Worm (Caenorhabditis elegans) whole organism, L4 larva: ENCODE measurements around the gene his-71.

Source experiments
- F10B5.3 ChIP-seq: sonication (generic microtip); optimal IDR thresholded peaks from 2 replicates; lab custom pipeline; 2016; ENCODE audit warnings: mild to moderate bottlenecking, missing genetic modification characterization, missing compliant biosample characterization
- F44E2.7 ChIP-seq: fragments of 200-800 bp; sonication (Bioruptor generic); IDR thresholded peaks from 2 replicates; pipeline ENCODE4 v2.1.2; 2022; ENCODE audit warnings: missing genetic modification characterization, missing compliant biosample characterization
- T20F7.1 ChIP-seq: fragments of 200-800 bp; sonication (Bioruptor generic); optimal IDR thresholded peaks from 2 replicates; lab custom pipeline; 2018; ENCODE audit warnings: mild to moderate bottlenecking, missing genetic modification characterization, missing compliant biosample characterization
- Y105C5A.15 ChIP-seq: fragments of 200-800 bp; sonication (Bioruptor generic); IDR thresholded peaks from 2 replicates; pipeline ENCODE4 v1.3.6; 2022; ENCODE audit warnings: missing genetic modification characterization, missing compliant biosample characterization
- Y48G9A.11 ChIP-seq: fragments of 200-800 bp; sonication (Bioruptor generic); IDR thresholded peaks from 2 replicates; pipeline ENCODE4 v1.3.6; 2022; ENCODE audit warnings: missing genetic modification reagents, missing genetic modification characterization, missing compliant biosample characterization
- Y75B8A.6 ChIP-seq: fragments of 200-800 bp; sonication (Bioruptor generic); IDR thresholded peaks from 2 replicates; pipeline ENCODE4 v1.3.6; 2022; ENCODE audit warnings: missing genetic modification reagents, missing genetic modification characterization, missing compliant biosample characterization
- ZK337.2 ChIP-seq: fragments of 200-800 bp; sonication (Bioruptor generic); IDR thresholded peaks from 2 replicates; pipeline ENCODE4 v1.3.6; 2022; ENCODE audit warnings: missing genetic modification reagents, missing genetic modification characterization, missing compliant biosample characterization
- aha-1 ChIP-seq: fragments of 150-350 bp; peaks from one replicate; lab custom pipeline; 2014; ENCODE audit warnings: missing biosample characterization, missing genetic modification characterization
- ama-1 ChIP-seq: fragments of 150-350 bp; optimal IDR thresholded peaks from 2 replicates; lab custom pipeline; 2014; ENCODE audit warnings: inconsistent platforms, mixed read lengths
- attf-4 ChIP-seq: sonication (generic microtip); optimal IDR thresholded peaks from 3 replicates; lab custom pipeline; 2017; ENCODE audit warnings: missing biosample characterization, missing genetic modification characterization
- ceh-28 ChIP-seq: fragments of 150-350 bp; optimal IDR thresholded peaks from 2 replicates; lab custom pipeline; 2014; ENCODE audit warnings: missing biosample characterization, missing genetic modification reagents, missing genetic modification characterization
- ceh-62 ChIP-seq: sonication (generic microtip); optimal IDR thresholded peaks from 2 replicates; lab custom pipeline; 2017; ENCODE audit warnings: missing biosample characterization, missing genetic modification characterization
- cey-2 ChIP-seq: sonication (generic microtip); optimal IDR thresholded peaks from 3 replicates; lab custom pipeline; 2017; ENCODE audit warnings: missing genetic modification characterization, mild to moderate bottlenecking, missing compliant biosample characterization, antibody characterized with exemption, borderline replicate concordance; ENCODE audit not compliant: insufficient read depth
- daf-16 ChIP-seq, 3 experiments: sonication (generic microtip); optimal IDR thresholded peaks; 2 replicates each; lab custom pipeline; 2016 to 2017; ENCODE audit warnings: missing genetic modification characterization in 3 of 3, missing genetic modification reagents in 3 of 3, mild to moderate bottlenecking in 2 of 3, missing compliant biosample characterization in 2 of 3, missing biosample characterization in 1 of 3, moderate library complexity in 1 of 3
- dmd-8 ChIP-seq: fragments of 200-800 bp; sonication (Bioruptor generic); IDR thresholded peaks from 2 replicates; pipeline ENCODE4 v1.3.6; 2022; ENCODE audit warnings: missing genetic modification characterization, missing compliant biosample characterization
- dmd-9 ChIP-seq: fragments of 200-800 bp; sonication (Bioruptor generic); IDR thresholded peaks from 2 replicates; pipeline ENCODE4 v1.3.6; 2022; ENCODE audit warnings: missing genetic modification reagents, missing genetic modification characterization, missing compliant biosample characterization
- dpl-1 ChIP-seq: fragments of 150-350 bp; optimal IDR thresholded peaks from 2 replicates; lab custom pipeline; 2014; ENCODE audit warnings: missing biosample characterization, missing genetic modification reagents, missing genetic modification characterization
- egl-27 ChIP-seq: sonication (generic microtip); optimal IDR thresholded peaks from 3 replicates; lab custom pipeline; 2017; ENCODE audit warnings: missing biosample characterization, missing genetic modification reagents, missing genetic modification characterization
- fkh-10 ChIP-seq: fragments of 150-350 bp; optimal IDR thresholded peaks from 2 replicates; lab custom pipeline; 2014; ENCODE audit warnings: missing biosample characterization, missing genetic modification reagents, missing genetic modification characterization
- hif-1 ChIP-seq, 2 experiments: sonication (generic microtip); optimal IDR thresholded peaks; 2 replicates each; lab custom pipeline; 2016 to 2017; ENCODE audit warnings: missing compliant biosample characterization in 2 of 2, missing genetic modification characterization in 2 of 2, missing genetic modification reagents in 2 of 2, missing genotype in 2 of 2, mild to moderate bottlenecking in 1 of 2
- hlh-11 ChIP-seq: fragments of 200-800 bp; sonication (Bioruptor generic); optimal IDR thresholded peaks from 2 replicates; lab custom pipeline; 2018; ENCODE audit warnings: mild to moderate bottlenecking, missing genetic modification characterization, missing compliant biosample characterization
- hmg-1.1 ChIP-seq: fragments of 200-800 bp; sonication (Bioruptor generic); IDR thresholded peaks from 2 replicates; pipeline ENCODE4 v1.3.6; 2022; ENCODE audit warnings: missing genetic modification reagents, missing genetic modification characterization, missing compliant biosample characterization
- lim-7 ChIP-seq: fragments of 200-800 bp; sonication (Bioruptor generic); IDR thresholded peaks from 2 replicates; pipeline ENCODE4 v1.3.6; 2022; ENCODE audit warnings: missing genetic modification characterization, missing compliant biosample characterization
- lsy-2 ChIP-seq, 2 experiments: fragments of 150-350 bp in 1 of 2; sonication (generic microtip) in 1 of 2; optimal IDR thresholded peaks; 2 replicates each; lab custom pipeline; 2014 to 2017; ENCODE audit warnings: missing biosample characterization in 2 of 2, missing genetic modification characterization in 2 of 2
- madf-5 ChIP-seq, 2 experiments: fragments of 200-800 bp; sonication (Bioruptor generic); IDR thresholded peaks; 2 replicates each; pipeline ENCODE4 v1.3.6; 2022; ENCODE audit warnings: missing compliant biosample characterization in 2 of 2, missing genetic modification characterization in 2 of 2
- mxl-2 ChIP-seq: fragments of 200-800 bp; sonication (Bioruptor generic); conservative IDR thresholded peaks from 2 replicates; pipeline ENCODE4 v1.3.6; 2022; ENCODE audit warnings: missing genetic modification reagents, missing genetic modification characterization, missing compliant biosample characterization
- mxl-3 ChIP-seq: fragments of 200-800 bp; sonication (Bioruptor generic); optimal IDR thresholded peaks from 2 replicates; lab custom pipeline; 2018; ENCODE audit warnings: mild to moderate bottlenecking, missing genetic modification characterization, missing compliant biosample characterization
- nhr-102 ChIP-seq: sonication (generic microtip); optimal IDR thresholded peaks from 2 replicates; lab custom pipeline; 2016; ENCODE audit warnings: mild to moderate bottlenecking, missing genetic modification characterization, moderate library complexity, missing compliant biosample characterization
- nhr-25 ChIP-seq: sonication (generic microtip); optimal IDR thresholded peaks from 2 replicates; lab custom pipeline; 2017; ENCODE audit warnings: missing genetic modification characterization, mild to moderate bottlenecking, missing compliant biosample characterization, antibody characterized with exemption, moderate library complexity, borderline replicate concordance; ENCODE audit not compliant: insufficient read depth
- nhr-28 ChIP-seq: fragments of 150-350 bp; optimal IDR thresholded peaks from 2 replicates; lab custom pipeline; 2014; ENCODE audit warnings: missing biosample characterization, missing genetic modification characterization
- nhr-42 ChIP-seq: fragments of 200-800 bp; sonication (Bioruptor generic); IDR thresholded peaks from 2 replicates; pipeline ENCODE4 v1.3.6; 2022; ENCODE audit warnings: missing genetic modification characterization, missing compliant biosample characterization
- nhr-48 ChIP-seq: sonication (generic microtip); optimal IDR thresholded peaks from 2 replicates; lab custom pipeline; 2016; ENCODE audit warnings: mild to moderate bottlenecking, missing genetic modification characterization, missing compliant biosample characterization
- nhr-76 ChIP-seq: fragments of 150-350 bp; optimal IDR thresholded peaks from 2 replicates; lab custom pipeline; 2014; ENCODE audit warnings: missing biosample characterization, missing genetic modification characterization
- saeg-2 ChIP-seq: fragments of 200-800 bp; sonication (Bioruptor generic); IDR thresholded peaks from 2 replicates; pipeline ENCODE4 v1.3.6; 2022; ENCODE audit warnings: missing genetic modification reagents, missing genetic modification characterization, missing compliant biosample characterization
- set-16 ChIP-seq: fragments of 200-800 bp; sonication (Bioruptor generic); IDR thresholded peaks from 2 replicates; pipeline ENCODE4 v1.3.6; 2022; ENCODE audit warnings: missing genetic modification reagents, missing genetic modification characterization, missing compliant biosample characterization
- spr-1 ChIP-seq: sonication (generic microtip); optimal IDR thresholded peaks from 2 replicates; lab custom pipeline; 2016; ENCODE audit warnings: mild to moderate bottlenecking, missing genetic modification characterization, missing compliant biosample characterization
- unc-39 ChIP-seq: sonication (generic microtip); optimal IDR thresholded peaks from 2 replicates; lab custom pipeline; 2017; ENCODE audit warnings: missing biosample characterization, missing genetic modification characterization
- unc-62 ChIP-seq, 3 experiments: fragments of 150-350 bp in 1 of 3; sonication (generic microtip); optimal IDR thresholded peaks in 2 of 3; peaks in 1 of 3; 1 replicate in 1 of 3; 2 replicates in 2 of 3; lab custom pipeline; 2014 to 2017; ENCODE audit warnings: missing biosample characterization in 3 of 3, missing genetic modification characterization in 3 of 3, missing genetic modification reagents in 3 of 3, missing genotype in 1 of 3
- vab-7 ChIP-seq: fragments of 200-800 bp; sonication (Bioruptor generic); IDR thresholded peaks from 2 replicates; pipeline ENCODE4 v1.3.6; 2022; ENCODE audit warnings: missing genetic modification reagents, missing genetic modification characterization, missing compliant biosample characterization
- zag-1 ChIP-seq: fragments of 150-350 bp; optimal IDR thresholded peaks from 2 replicates; lab custom pipeline; 2014; ENCODE audit warnings: missing biosample characterization, missing genetic modification characterization
- ztf-7 ChIP-seq: fragments of 150-350 bp; optimal IDR thresholded peaks from 2 replicates; lab custom pipeline; 2014; ENCODE audit warnings: missing biosample characterization, missing genetic modification characterization

his-71 gene

DNA sequence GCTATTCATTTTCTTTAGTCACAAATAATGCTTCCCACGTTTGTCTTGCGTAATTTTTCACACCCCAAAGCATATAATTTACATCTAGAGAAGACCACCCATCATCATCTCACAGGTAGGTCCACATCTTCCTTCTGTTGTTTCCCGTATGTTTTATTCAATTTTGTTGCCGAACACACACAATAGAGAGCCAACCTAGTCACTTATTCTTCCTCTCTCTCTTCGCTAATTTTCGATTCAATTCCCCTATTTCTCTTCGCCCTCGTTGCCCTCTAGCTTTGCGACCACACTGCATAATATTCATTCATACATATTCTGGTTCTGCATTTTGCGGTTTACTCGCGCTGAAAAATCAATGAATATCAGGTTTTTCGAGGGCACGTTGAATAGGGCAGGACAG, 24.1 kb upstream of the his-71 start:
- TF ChIP-seq mxl-3 (GFP tag; lab: Kevin White, UChicago) (no peak), cey-2 (tag; lab: Kevin White, UChicago) (no peak), unc-62 (GFP tag; optimal IDR thresholded peaks at IDR 0.05 in 1 of 2; lab: Kevin White, UChicago) (peak in 1 of 2 experiments; percentile 56), unc-62 (tag; optimal IDR thresholded peaks at IDR 0.05; lab: Kevin White, UChicago) (no peak), aha-1 (peak; percentile 61), hif-1 (tag; optimal IDR thresholded peaks at IDR 0.05; lab: Kevin White, UChicago) (no peak)
- TF ChIP-seq, all 104 proteins: peak for 2

DNA sequence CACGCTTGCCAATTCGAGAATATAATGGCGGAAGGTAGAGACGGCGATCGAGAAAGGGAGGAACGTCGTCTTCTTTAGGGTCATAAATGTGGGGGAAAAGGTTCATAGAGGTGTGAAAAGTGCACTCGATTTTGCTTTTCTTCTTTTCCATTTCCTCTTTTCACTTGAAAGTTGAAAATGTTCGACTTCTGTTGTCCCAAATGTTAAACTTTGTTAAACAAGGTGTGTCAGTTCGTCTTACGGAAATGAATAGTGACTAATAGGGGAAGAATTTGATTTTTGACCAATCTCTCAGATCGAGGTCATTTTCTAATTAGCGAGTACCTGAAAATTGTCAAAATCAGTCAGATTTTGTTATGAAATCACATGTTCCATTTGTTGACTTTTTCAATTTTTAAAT, 23.0 kb upstream of the his-71 start:
- TF ChIP-seq aha-1 (peak; percentile 52), mxl-3 (GFP tag; lab: Kevin White, UChicago) (peak; percentile 10), dmd-9 (GFP tag; lab: Robert Waterston, UW) (no peak), dpl-1 (GFP tag; lab: Kevin White, UChicago) (no peak), unc-62 (GFP tag; optimal IDR thresholded peaks at IDR 0.05 in 1 of 2; lab: Kevin White, UChicago) (peak in 1 of 2 experiments; percentile 18), unc-62 (tag; optimal IDR thresholded peaks at IDR 0.05; lab: Kevin White, UChicago) (no peak)

DNA sequence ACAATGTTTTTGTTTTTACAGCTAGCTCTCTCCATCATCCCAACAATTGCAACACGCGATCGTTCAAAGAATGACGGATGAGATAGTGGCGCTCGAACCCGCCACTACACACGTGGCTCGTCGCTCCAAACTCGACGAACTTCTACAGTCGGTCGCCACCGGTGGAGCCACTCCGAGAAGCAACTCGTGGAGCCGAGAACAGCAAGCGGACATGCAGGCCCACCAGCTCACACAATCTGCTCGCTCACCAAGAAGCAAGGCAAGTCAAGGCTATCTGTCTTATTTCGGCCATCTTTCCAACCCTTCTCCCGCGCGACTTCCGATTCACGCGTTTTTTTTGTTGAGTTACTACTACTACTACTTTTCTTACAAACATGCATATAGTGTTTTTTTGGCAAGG, 21.8 kb upstream of the his-71 start, which contains the start of the genes F45E1.1 and F45E1.2:
Gene F45E1.1 (plus strand): TSS at position 20 of the 400 bp plus-strand sequence.
Gene F45E1.2 (plus strand): TSS at position 71 of the 400 bp plus-strand sequence.
- TF ChIP-seq F10B5.3: no peak
- peak; percentile 76; the same call in 1 of the 2 replicates for TF ChIP-seq set-16
- no peak for TF ChIP-seq lim-7
- no peak for TF ChIP-seq zag-1 (tag; lab: Kevin White, UChicago)
- peak; percentile 18 for TF ChIP-seq aha-1

DNA sequence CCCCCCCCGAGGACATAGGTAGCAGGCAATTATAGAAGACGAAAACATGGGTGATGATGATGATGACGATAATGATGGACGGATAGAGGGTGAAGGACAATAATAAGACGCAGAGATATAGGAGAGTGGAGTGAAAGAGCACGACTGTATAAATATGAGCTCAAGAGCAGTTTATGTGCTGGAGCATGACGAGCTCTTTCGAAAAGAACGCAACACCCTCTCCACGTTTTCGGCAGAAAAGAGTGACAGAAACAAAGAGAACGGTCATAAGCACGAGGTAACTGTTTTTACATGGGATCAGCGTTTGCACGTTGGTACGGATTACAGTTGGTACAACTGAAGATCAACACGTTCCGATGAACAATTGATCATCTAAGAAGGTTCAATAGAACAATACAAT, 17.1 kb upstream of the his-71 start:
- no peak for TF ChIP-seq dpl-1 (GFP tag; lab: Kevin White, UChicago)
- TF ChIP-seq unc-62 (GFP tag; optimal IDR thresholded peaks at IDR 0.05 in 1 of 2; lab: Kevin White, UChicago): peak in 1 of 2 experiments; percentile 37
- no peak for TF ChIP-seq unc-62 (tag; optimal IDR thresholded peaks at IDR 0.05; lab: Kevin White, UChicago)
- TF ChIP-seq vab-7 (GFP tag; lab: Robert Waterston, UW): no peak

DNA sequence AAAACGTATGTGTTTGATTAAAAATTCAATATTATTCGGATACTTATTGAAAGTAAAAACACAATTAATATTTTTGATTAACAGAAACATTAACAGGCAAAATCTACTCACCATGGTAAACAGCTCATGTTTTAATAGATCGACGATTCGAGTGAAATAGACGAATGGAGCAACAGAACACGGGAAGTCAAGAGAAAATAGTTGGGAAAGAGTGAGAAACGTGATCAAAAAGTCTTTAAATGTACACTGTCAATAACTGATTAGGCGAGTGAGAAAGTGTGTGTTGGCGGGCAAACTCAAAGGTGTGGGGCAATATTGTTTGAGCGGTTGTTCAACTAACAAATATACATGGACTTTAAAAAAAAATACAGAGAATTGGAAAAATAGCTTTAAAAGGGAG, 16.1 kb upstream of the his-71 start, which contains the start of gene sdpn-1:
Gene sdpn-1 (minus strand): TSS at position 262 of the 400 bp plus-strand sequence.
- TF ChIP-seq ZK337.2 (GFP tag; lab: Robert Waterston, UW) (no peak), lsy-2 (tag; optimal IDR thresholded peaks at IDR 0.05; lab: Kevin White, UChicago) (no peak), saeg-2 (GFP tag; lab: Robert Waterston, UW) (no peak), nhr-42 (GFP tag; lab: Robert Waterston, UW) (no peak), nhr-48 (no peak), set-16 (no peak), T20F7.1 (GFP tag; lab: Kevin White, UChicago) (no peak), daf-16 (GFP tag; optimal IDR thresholded peaks at IDR 0.05; lab: Kevin White, UChicago) (no peak), daf-16 (tag; optimal IDR thresholded peaks at IDR 0.05; lab: Kevin White, UChicago) (peak; percentile 98), hlh-11 (tag; lab: Kevin White, UChicago) (peak; percentile 33), attf-4 (tag; lab: Kevin White, UChicago) (no peak), ztf-7 (tag; lab: Kevin White, UChicago) (no peak), nhr-28 (tag; lab: Kevin White, UChicago) (peak; percentile 29), ceh-28 (tag; lab: Kevin White, UChicago) (no peak), hmg-1.1 (GFP tag; lab: Robert Waterston, UW) (no peak), ama-1 (lab: Kevin White, UChicago) (no peak), madf-5 (GFP tag; IDR thresholded peaks at IDR 0.05; lab: Robert Waterston, UW) (no peak), nhr-102 (tag; lab: Kevin White, UChicago) (no peak), Y48G9A.11 (no peak), unc-39 (tag; lab: Kevin White, UChicago) (no peak), egl-27 (tag; lab: Kevin White, UChicago) (no peak), spr-1 (tag; lab: Kevin White, UChicago) (no peak), ceh-62 (tag; lab: Kevin White, UChicago) (no peak), dmd-8 (no peak), Y75B8A.6 (GFP tag; lab: Robert Waterston, UW) (no peak), Y105C5A.15 (GFP tag; lab: Robert Waterston, UW) (no peak), mxl-2 (GFP tag; lab: Robert Waterston, UW) (no peak), lim-7 (no peak), unc-62 (GFP tag; optimal IDR thresholded peaks at IDR 0.05 in 1 of 2; lab: Kevin White, UChicago) (no peak), unc-62 (tag; optimal IDR thresholded peaks at IDR 0.05; lab: Kevin White, UChicago) (no peak), fkh-10 (GFP tag; lab: Kevin White, UChicago) (no peak), F44E2.7 (no peak), nhr-76 (tag; lab: Kevin White, UChicago) (no peak), nhr-25 (tag; lab: Kevin White, UChicago) (no peak)
